Worm (Caenorhabditis elegans): ENCODE measurements around the gene sec-6.

sec-6 gene

ce11 chrII:5359252-5359651 lies at the start of gene sec-6:
TSS of gene sec-6 (plus strand) at chrII:5359552.
- no peak for TF ChIP-seq ztf-1 (GFP tag; conservative IDR thresholded peaks at IDR 0.05)
- no peak for TF ChIP-seq nhr-25 (tag; optimal IDR thresholded peaks at IDR 0.05)
- TF ChIP-seq unc-55 (GFP tag; optimal IDR thresholded peaks at IDR 0.05), result no peak
- TF ChIP-seq ZK546.5 (tag; optimal IDR thresholded peaks at IDR 0.05), result no peak
- no peak for TF ChIP-seq dmd-4 (tag; optimal IDR thresholded peaks at IDR 0.05)
- TF ChIP-seq aly-2 (tag; optimal IDR thresholded peaks at IDR 0.05), result no peak
- TF ChIP-seq nhr-11 (tag; optimal IDR thresholded peaks at IDR 0.05), result no peak
- TF ChIP-seq elt-3 (tag; optimal IDR thresholded peaks at IDR 0.05), result no peak
- TF ChIP-seq C34F6.9 (tag; optimal IDR thresholded peaks at IDR 0.05), result no peak
- TF ChIP-seq alr-1 (tag; optimal IDR thresholded peaks at IDR 0.05), result no peak
- no peak for TF ChIP-seq crh-2 (tag; optimal IDR thresholded peaks at IDR 0.05)
- no peak for TF ChIP-seq F13H6.1 (tag; optimal IDR thresholded peaks at IDR 0.05)
- TF ChIP-seq sma-9 (GFP tag; optimal IDR thresholded peaks at IDR 0.05), result no peak
- no peak for TF ChIP-seq sma-9 (tag; optimal IDR thresholded peaks at IDR 0.05)
- TF ChIP-seq nhr-6 (tag; optimal IDR thresholded peaks at IDR 0.05), result no peak
- no peak for TF ChIP-seq peb-1 (tag; optimal IDR thresholded peaks at IDR 0.05)
- no peak for TF ChIP-seq unc-62 (GFP tag; optimal IDR thresholded peaks at IDR 0.05)
- no peak for TF ChIP-seq R02D3.7 (tag; optimal IDR thresholded peaks at IDR 0.05)
- no peak for TF ChIP-seq ama-1 (optimal IDR thresholded peaks at IDR 0.05)
- TF ChIP-seq Y55F3AM.14 (GFP tag; optimal IDR thresholded peaks at IDR 0.05), result no peak

DNA sequence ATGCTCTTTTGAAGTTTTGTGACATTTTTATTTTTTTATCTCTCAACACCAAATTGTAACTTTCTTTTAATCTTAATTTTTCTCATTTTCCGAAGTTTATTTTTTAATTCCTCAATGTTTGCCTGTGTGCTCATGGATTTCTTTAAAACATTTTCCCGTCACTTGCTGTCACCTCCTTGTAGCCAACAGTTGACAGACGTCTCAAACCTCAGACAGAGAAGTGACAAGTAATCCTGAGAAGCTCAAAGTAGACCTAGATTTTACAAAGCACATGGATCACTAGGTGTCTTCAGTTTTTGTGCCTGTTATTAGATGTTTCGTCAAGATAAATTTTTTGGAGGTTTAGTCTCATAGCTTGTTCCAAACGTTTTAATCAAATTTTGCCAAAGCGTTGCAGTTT lies 49.6 kb upstream of the sec-6 start:
- no peak for TF ChIP-seq ztf-4 (tag; optimal IDR thresholded peaks at IDR 0.05)
- TF ChIP-seq peb-1 (tag; optimal IDR thresholded peaks at IDR 0.05), result no peak
- TF ChIP-seq snpc-4 (tag; optimal IDR thresholded peaks at IDR 0.05), result no peak
- no peak for TF ChIP-seq blmp-1 (tag; optimal IDR thresholded peaks at IDR 0.05; ENCODE audit: insufficient read depth)
- TF ChIP-seq nhr-237 (tag; optimal IDR thresholded peaks at IDR 0.05), result no peak
- no peak for TF ChIP-seq crh-2 (tag; optimal IDR thresholded peaks at IDR 0.05)
- no peak for TF ChIP-seq sma-3 (GFP tag; optimal IDR thresholded peaks at IDR 0.05)
- TF ChIP-seq zag-1 (tag; optimal IDR thresholded peaks at IDR 0.05), result no peak

DNA sequence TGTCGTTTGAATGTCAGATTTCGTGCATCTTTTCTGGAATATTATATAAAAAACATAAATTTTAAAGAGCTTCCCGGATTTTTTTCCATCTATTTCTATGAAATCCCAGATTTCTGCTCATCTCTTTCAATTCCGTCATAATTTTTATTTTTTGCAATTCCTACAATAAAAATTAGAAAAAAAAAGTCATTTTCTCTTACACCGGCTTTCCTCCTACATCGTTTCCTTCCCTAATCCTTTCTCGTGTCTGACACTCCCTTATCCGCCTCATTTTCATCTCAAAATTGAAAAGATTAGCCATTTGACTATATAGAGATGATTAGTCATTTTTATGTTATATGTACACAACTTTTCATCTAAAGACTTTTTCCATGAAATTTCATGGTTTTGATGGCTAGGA lies 48.6 kb upstream of the sec-6 start:
- TF ChIP-seq nhr-129 (tag; optimal IDR thresholded peaks at IDR 0.05), result no peak
- no peak for TF ChIP-seq sma-9 (GFP tag; optimal IDR thresholded peaks at IDR 0.05)
- TF ChIP-seq sma-9 (tag; optimal IDR thresholded peaks at IDR 0.05), result no peak
- no peak for TF ChIP-seq unc-55 (GFP tag; optimal IDR thresholded peaks at IDR 0.05)
- no peak for TF ChIP-seq lin-39 (tag; optimal IDR thresholded peaks at IDR 0.05)
- TF ChIP-seq F13H6.1 (tag; optimal IDR thresholded peaks at IDR 0.05), result no peak
- TF ChIP-seq egl-27 (tag; optimal IDR thresholded peaks at IDR 0.05), result no peak
- TF ChIP-seq lin-13 (GFP tag; optimal IDR thresholded peaks at IDR 0.05), result no peak
- no peak for TF ChIP-seq nhr-77 (tag; optimal IDR thresholded peaks at IDR 0.05)
- TF ChIP-seq skn-1 (tag; optimal IDR thresholded peaks at IDR 0.05), result no peak

ce11 chrII:5311746-5312145 lies 47.6 kb upstream of the sec-6 start, which contains the start of gene gcy-12:
TSS of gene gcy-12 (plus strand) at chrII:5312046.
- no peak for TF ChIP-seq egl-27 (tag; optimal IDR thresholded peaks at IDR 0.05)
- no peak for TF ChIP-seq nhr-77 (tag; optimal IDR thresholded peaks at IDR 0.05)
- TF ChIP-seq sma-3 (GFP tag; optimal IDR thresholded peaks at IDR 0.05), result no peak
- no peak for TF ChIP-seq nhr-237 (tag; optimal IDR thresholded peaks at IDR 0.05)
- TF ChIP-seq ZK546.5 (tag; optimal IDR thresholded peaks at IDR 0.05), result no peak
- no peak for TF ChIP-seq lsy-2 (tag; optimal IDR thresholded peaks at IDR 0.05)
- no peak for TF ChIP-seq snpc-4 (tag; optimal IDR thresholded peaks at IDR 0.05)
- TF ChIP-seq C34F6.9 (tag; optimal IDR thresholded peaks at IDR 0.05), result no peak
- no peak for TF ChIP-seq blmp-1 (tag; optimal IDR thresholded peaks at IDR 0.05; ENCODE audit: insufficient read depth)
- no peak for TF ChIP-seq dmd-4 (tag; optimal IDR thresholded peaks at IDR 0.05)
- no peak for TF ChIP-seq peb-1 (tag; optimal IDR thresholded peaks at IDR 0.05)
- TF ChIP-seq nhr-25 (tag; optimal IDR thresholded peaks at IDR 0.05), result no peak
- TF ChIP-seq ceh-16 (tag; optimal IDR thresholded peaks at IDR 0.05), result no peak
- no peak for TF ChIP-seq mab-5 (tag; optimal IDR thresholded peaks at IDR 0.05)
- TF ChIP-seq elt-3 (tag; optimal IDR thresholded peaks at IDR 0.05), result no peak
- TF ChIP-seq nhr-6 (tag; optimal IDR thresholded peaks at IDR 0.05), result no peak
- TF ChIP-seq aly-2 (tag; optimal IDR thresholded peaks at IDR 0.05), result no peak
- no peak for TF ChIP-seq nhr-21 (tag; optimal IDR thresholded peaks at IDR 0.05)

All from whole organism, L2 larva.